Worm (Caenorhabditis elegans) whole organism, L4 larva: ENCODE measurements around the gene srz-66.
A peak's percentile ranks its signal among the peaks of the same experiment; 100 is the strongest.

Experiments used
- F26F4.8 ChIP-seq: fragments of 200-800 bp; sonication (Bioruptor generic); conservative IDR thresholded peaks from 2 replicates; pipeline ENCODE4 v1.3.6; 2022; ENCODE audit warnings: missing genetic modification characterization, missing compliant biosample characterization
- F49E8.2 ChIP-seq: sonication (generic microtip); optimal IDR thresholded peaks from 2 replicates; lab custom pipeline; 2016; ENCODE audit warnings: missing compliant biosample characterization, mild to moderate bottlenecking, missing genetic modification characterization, borderline replicate concordance
- Y105C5A.15 ChIP-seq: fragments of 200-800 bp; sonication (Bioruptor generic); IDR thresholded peaks from 2 replicates; pipeline ENCODE4 v1.3.6; 2022; ENCODE audit warnings: missing genetic modification characterization, missing compliant biosample characterization
- Y75B8A.6 ChIP-seq: fragments of 200-800 bp; sonication (Bioruptor generic); IDR thresholded peaks from 2 replicates; pipeline ENCODE4 v1.3.6; 2022; ENCODE audit warnings: missing genetic modification reagents, missing genetic modification characterization, missing compliant biosample characterization
- ZK546.5 ChIP-seq, 2 experiments: sonication (generic microtip); optimal IDR thresholded peaks; 2 replicates each; lab custom pipeline; 2017; ENCODE audit warnings: missing biosample characterization in 2 of 2, missing genetic modification characterization in 2 of 2
- aha-1 ChIP-seq: fragments of 150-350 bp; peaks from one replicate; lab custom pipeline; 2014; ENCODE audit warnings: missing biosample characterization, missing genetic modification characterization
- ama-1 ChIP-seq: fragments of 150-350 bp; optimal IDR thresholded peaks from 2 replicates; lab custom pipeline; 2014; ENCODE audit warnings: inconsistent platforms, mixed read lengths
- ceh-44 ChIP-seq: fragments of 200-800 bp; sonication (Bioruptor generic); IDR thresholded peaks from 2 replicates; pipeline ENCODE4 v1.3.6; 2022; ENCODE audit warnings: missing genetic modification reagents, missing genetic modification characterization, missing compliant biosample characterization
- ctbp-1 ChIP-seq: fragments of 200-800 bp; sonication (Bioruptor generic); IDR thresholded peaks from 2 replicates; pipeline ENCODE4 v1.3.6; 2022; ENCODE audit warnings: missing genetic modification reagents, missing genetic modification characterization, missing compliant biosample characterization
- daf-12 ChIP-seq: fragments of 150-350 bp; optimal IDR thresholded peaks from 2 replicates; lab custom pipeline; 2014; ENCODE audit warnings: missing biosample characterization, missing genetic modification reagents, missing genetic modification characterization
- duxl-1 ChIP-seq: sonication (generic microtip); optimal IDR thresholded peaks from 2 replicates; lab custom pipeline; 2016; ENCODE audit warnings: mild to moderate bottlenecking, missing genetic modification characterization, moderate library complexity, missing compliant biosample characterization; ENCODE audit not compliant: poor library complexity
- gei-8 ChIP-seq: fragments of 200-800 bp; sonication (Bioruptor generic); optimal IDR thresholded peaks from 2 replicates; lab custom pipeline; 2018; ENCODE audit warnings: mild to moderate bottlenecking, missing genetic modification characterization, missing compliant biosample characterization
- hlh-11 ChIP-seq: fragments of 200-800 bp; sonication (Bioruptor generic); optimal IDR thresholded peaks from 2 replicates; lab custom pipeline; 2018; ENCODE audit warnings: mild to moderate bottlenecking, missing genetic modification characterization, missing compliant biosample characterization
- hlh-30 ChIP-seq: sonication (generic microtip); optimal IDR thresholded peaks from 2 replicates; lab custom pipeline; 2017; ENCODE audit warnings: antibody characterized with exemption, mild to moderate bottlenecking, missing genetic modification characterization, missing compliant biosample characterization; ENCODE audit not compliant: insufficient read depth
- lin-29 ChIP-seq: fragments of 200-800 bp; sonication (Bioruptor generic); IDR thresholded peaks from 2 replicates; pipeline ENCODE4 v1.3.6; 2022; ENCODE audit warnings: missing genetic modification reagents, missing genetic modification characterization, missing compliant biosample characterization
- mdt-29 ChIP-seq: fragments of 200-800 bp; sonication (Bioruptor generic); IDR thresholded peaks from 2 replicates; pipeline ENCODE4 v1.3.6; 2022; ENCODE audit warnings: missing genetic modification reagents, missing genetic modification characterization, missing compliant biosample characterization
- mep-1 ChIP-seq: fragments of 150-350 bp; sonication (generic microtip); optimal IDR thresholded peaks from 3 replicates; lab custom pipeline; 2014; ENCODE audit warnings: missing biosample characterization, missing genetic modification characterization
- mes-2 ChIP-seq: sonication (generic microtip); optimal IDR thresholded peaks from 2 replicates; lab custom pipeline; 2016; ENCODE audit warnings: missing genotype, mild to moderate bottlenecking, missing genetic modification characterization, missing compliant biosample characterization; ENCODE audit not compliant: poor library complexity, severe bottlenecking
- mxl-3 ChIP-seq: fragments of 200-800 bp; sonication (Bioruptor generic); optimal IDR thresholded peaks from 2 replicates; lab custom pipeline; 2018; ENCODE audit warnings: mild to moderate bottlenecking, missing genetic modification characterization, missing compliant biosample characterization
- nhr-111 ChIP-seq: fragments of 200-800 bp; sonication (Bioruptor generic); optimal IDR thresholded peaks from 2 replicates; lab custom pipeline; 2018; ENCODE audit warnings: mild to moderate bottlenecking, missing genetic modification characterization, missing compliant biosample characterization
- nhr-237 ChIP-seq: sonication (generic microtip); optimal IDR thresholded peaks from 2 replicates; lab custom pipeline; 2017; ENCODE audit warnings: missing biosample characterization, missing genetic modification characterization
- nhr-28 ChIP-seq: fragments of 150-350 bp; optimal IDR thresholded peaks from 2 replicates; lab custom pipeline; 2014; ENCODE audit warnings: missing biosample characterization, missing genetic modification characterization
- nhr-6 ChIP-seq: fragments of 150-350 bp; optimal IDR thresholded peaks from 2 replicates; lab custom pipeline; 2014; ENCODE audit warnings: missing biosample characterization, missing genetic modification characterization
- nhr-76 ChIP-seq: fragments of 150-350 bp; optimal IDR thresholded peaks from 2 replicates; lab custom pipeline; 2014; ENCODE audit warnings: missing biosample characterization, missing genetic modification characterization
- pha-4 ChIP-seq, 2 experiments: fragments of 150-350 bp in 1 of 2; fragments of 200-800 bp in 1 of 2; sonication (Bioruptor generic) in 1 of 2; IDR thresholded peaks in 1 of 2; optimal IDR thresholded peaks in 1 of 2; 2 replicates each; pipeline versions ENCODE4 v1.3.6 to Lab custom; 2014 to 2022; ENCODE audit warnings: missing genetic modification characterization in 2 of 2, missing genetic modification reagents in 2 of 2, missing biosample characterization in 1 of 2, missing compliant biosample characterization in 1 of 2
- php-3 ChIP-seq: fragments of 200-800 bp; sonication (Bioruptor generic); IDR thresholded peaks from 2 replicates; pipeline ENCODE4 v1.3.6; 2022; ENCODE audit warnings: missing genetic modification reagents, missing genetic modification characterization, missing compliant biosample characterization
- set-16 ChIP-seq: fragments of 200-800 bp; sonication (Bioruptor generic); IDR thresholded peaks from 2 replicates; pipeline ENCODE4 v1.3.6; 2022; ENCODE audit warnings: missing genetic modification reagents, missing genetic modification characterization, missing compliant biosample characterization
- snpc-1.2 ChIP-seq: fragments of 200-800 bp; sonication (Bioruptor generic); IDR thresholded peaks from 2 replicates; pipeline ENCODE4 v1.3.6; 2022; ENCODE audit warnings: missing genetic modification reagents, missing genetic modification characterization, missing compliant biosample characterization
- tra-1 ChIP-seq: fragments of 200-800 bp; sonication (Bioruptor generic); IDR thresholded peaks from 2 replicates; pipeline ENCODE4 v1.3.6; 2022; ENCODE audit warnings: missing genetic modification reagents, missing genetic modification characterization, missing compliant biosample characterization
- ztf-11 ChIP-seq: fragments of 150-350 bp; optimal IDR thresholded peaks from 2 replicates; lab custom pipeline; 2014; ENCODE audit warnings: missing biosample characterization, missing genetic modification characterization
- ztf-7 ChIP-seq: fragments of 150-350 bp; optimal IDR thresholded peaks from 2 replicates; lab custom pipeline; 2014; ENCODE audit warnings: missing biosample characterization, missing genetic modification characterization

Gene srz-66

DNA sequence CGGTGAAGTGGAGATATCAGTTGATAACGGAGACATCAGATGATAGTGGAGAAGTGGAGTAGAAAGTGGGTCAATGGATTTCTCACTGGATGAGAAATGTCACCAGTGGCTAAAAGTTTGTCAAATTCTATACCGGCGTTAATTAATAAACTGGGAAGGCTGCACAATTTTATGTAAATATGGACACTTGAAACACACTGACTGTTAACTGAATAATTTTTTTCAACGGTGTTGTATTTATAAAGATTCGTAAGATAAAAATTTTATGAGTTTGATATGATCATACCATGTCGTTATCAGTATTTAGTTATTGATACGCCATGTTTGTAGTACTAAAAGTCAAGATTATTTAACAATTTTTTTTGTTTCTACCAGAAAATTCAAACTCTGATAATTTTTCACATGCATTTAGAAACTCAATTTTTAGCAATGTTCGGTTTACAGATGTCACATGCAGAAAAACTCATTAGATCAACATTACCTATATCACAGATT lies 7.9 kb downstream of the srz-66 start, which contains the start of gene F40D4.12:
F40D4.12 (plus strand) TSS at position 445 of the 495 bp plus-strand sequence.
- TF ChIP-seq nhr-28 (peak; percentile 11), mxl-3 (GFP tag; lab: Kevin White, UChicago) (no peak)
- TF ChIP-seq, all 104 proteins: peak for 1

DNA sequence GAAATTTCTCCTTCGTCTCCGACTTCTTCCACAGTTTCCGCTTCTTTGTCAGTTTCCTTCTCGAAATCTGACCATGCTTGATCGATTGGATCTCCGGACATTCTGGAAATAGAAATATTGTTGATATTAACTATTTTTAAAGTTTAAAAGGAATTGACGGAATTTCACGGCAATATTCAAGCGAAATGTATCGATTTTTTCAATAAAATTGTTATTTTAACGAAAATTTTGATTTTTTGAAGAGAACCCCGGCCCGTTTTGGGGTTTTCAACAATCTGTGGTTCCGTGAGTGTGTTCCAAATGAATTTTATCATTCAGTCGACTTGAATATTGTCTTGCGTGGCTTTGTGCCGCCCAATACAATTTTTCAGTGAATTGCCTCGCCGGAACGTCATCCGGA lies 10.2 kb downstream of the srz-66 start, which contains the start of gene F40D4.13:
F40D4.13 (minus strand) TSS at position 101 of the 400 bp plus-strand sequence.
- no peak for TF ChIP-seq mes-2 (tag; lab: Kevin White, UChicago)
- TF ChIP-seq nhr-237: no peak
- no peak for TF ChIP-seq ceh-44
- TF ChIP-seq mdt-29 (GFP tag; lab: Robert Waterston, UW): no peak
- TF ChIP-seq ZK546.5 (tag; optimal IDR thresholded peaks at IDR 0.05; lab: Kevin White, UChicago): no peak
- no peak for TF ChIP-seq gei-8 (GFP tag; lab: Kevin White, UChicago)
- no peak for TF ChIP-seq hlh-11 (tag; lab: Kevin White, UChicago)
- TF ChIP-seq mep-1 (tag; lab: Kevin White, UChicago): no peak
- TF ChIP-seq ztf-11 (tag; lab: Kevin White, UChicago): no peak
- TF ChIP-seq set-16 (GFP tag; lab: Robert Waterston, UW): no peak
- no peak for TF ChIP-seq F26F4.8 (GFP tag; lab: Robert Waterston, UW)
- TF ChIP-seq lin-29 (GFP tag; lab: Robert Waterston, UW): no peak
- TF ChIP-seq duxl-1 (tag; lab: Kevin White, UChicago): no peak
- TF ChIP-seq ztf-7: no peak
- no peak for TF ChIP-seq daf-12 (tag; lab: Kevin White, UChicago)
- TF ChIP-seq aha-1 (tag; lab: Kevin White, UChicago): no peak
- no peak for TF ChIP-seq nhr-6 (tag; lab: Kevin White, UChicago)
- TF ChIP-seq ama-1 (lab: Kevin White, UChicago): no peak

DNA sequence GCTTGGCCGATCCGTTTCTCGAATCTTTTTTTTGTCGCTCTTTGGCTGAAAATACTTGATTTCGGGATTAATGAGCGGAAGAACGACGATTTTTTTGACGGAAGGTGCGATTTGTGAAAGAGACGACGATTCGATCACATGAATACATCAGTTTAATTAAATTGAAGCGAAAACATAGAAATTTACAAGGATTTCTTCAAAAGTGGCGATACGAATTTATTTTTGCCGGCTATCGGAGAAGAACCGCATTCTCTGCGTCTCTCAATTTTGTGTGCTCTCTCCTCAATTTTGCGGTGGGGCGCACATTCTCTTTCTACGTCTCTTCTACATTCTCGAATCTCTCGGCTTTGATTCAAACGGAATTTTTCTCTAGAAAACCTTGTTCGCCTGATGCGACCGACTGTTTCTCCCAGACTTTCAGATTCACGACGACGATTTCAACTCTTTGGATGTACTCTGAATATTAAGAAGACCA lies 11.9 kb downstream of the srz-66 start, which contains the start of gene F40D4.17:
F40D4.17 (minus strand) TSS at position 51 of the 475 bp plus-strand sequence.
- TF ChIP-seq aha-1 (tag; lab: Kevin White, UChicago) (no peak), nhr-76 (tag; lab: Kevin White, UChicago) (no peak), ctbp-1 (GFP tag; lab: Robert Waterston, UW) (no peak), ceh-44 (no peak), pha-4 (GFP tag; IDR thresholded peaks at IDR 0.05; lab: Robert Waterston, UW) (no peak), pha-4 (tag; optimal IDR thresholded peaks at IDR 0.05; lab: Kevin White, UChicago) (no peak), ztf-7 (no peak), ZK546.5 (tag; optimal IDR thresholded peaks at IDR 0.05; lab: Kevin White, UChicago) (no peak), tra-1 (GFP tag; lab: Robert Waterston, UW) (no peak), Y105C5A.15 (no peak), snpc-1.2 (no peak), nhr-111 (GFP tag; lab: Kevin White, UChicago) (no peak), hlh-30 (no peak)
- TF ChIP-seq, all 104 proteins: peak for 0

DNA sequence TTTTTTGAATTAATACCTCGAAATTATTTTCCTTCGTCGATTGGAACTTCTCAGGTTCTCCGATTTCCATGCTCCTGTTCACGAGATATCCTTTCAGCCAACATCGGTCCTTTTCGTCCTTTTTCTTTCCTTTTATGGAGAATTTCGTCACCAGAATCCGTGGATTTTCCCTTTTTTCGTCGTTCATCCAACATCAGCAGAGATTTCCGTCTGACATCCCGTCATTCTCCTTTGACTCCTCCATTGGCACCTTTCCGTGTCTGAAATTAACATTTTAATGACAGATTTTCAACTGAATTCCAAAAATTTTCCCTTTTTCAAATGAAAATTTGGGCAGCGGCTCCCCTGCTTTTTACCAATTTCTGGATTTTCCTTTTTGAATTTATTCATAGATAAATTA lies 12.4 kb downstream of the srz-66 start:
- TF ChIP-seq aha-1 (tag; lab: Kevin White, UChicago): peak; percentile 91
- TF ChIP-seq mep-1 (tag; lab: Kevin White, UChicago): no peak
- no peak for TF ChIP-seq nhr-111 (GFP tag; lab: Kevin White, UChicago)
- TF ChIP-seq php-3 (GFP tag; lab: Robert Waterston, UW): no peak

DNA sequence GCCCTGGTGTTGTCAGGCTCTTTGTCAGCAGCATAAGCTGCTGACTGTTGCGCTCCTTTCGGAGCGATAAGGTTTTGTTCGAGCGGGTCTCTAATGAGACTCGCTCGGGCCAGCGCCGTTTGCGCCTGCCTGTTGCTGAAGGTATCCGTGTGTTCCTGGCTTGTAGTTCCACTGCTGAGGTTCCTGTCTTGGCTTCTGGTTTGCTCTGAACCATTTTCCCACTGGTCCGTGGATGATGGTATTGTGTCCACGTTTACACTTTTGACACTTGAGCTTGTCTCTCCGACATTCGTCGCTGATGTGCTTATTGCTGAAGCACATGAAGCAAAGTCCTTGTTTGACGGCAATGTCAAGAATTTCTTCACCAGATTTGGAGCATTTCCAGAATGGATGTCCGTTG lies 16.1 kb downstream of the srz-66 start:
- TF ChIP-seq aha-1 (tag; lab: Kevin White, UChicago) (peak; percentile 95), set-16 (GFP tag; lab: Robert Waterston, UW) (peak; percentile 47; the same call in 1 of the 2 replicates), Y75B8A.6 (GFP tag; lab: Robert Waterston, UW) (no peak), F49E8.2 (tag; lab: Kevin White, UChicago) (no peak)
